Worm (Caenorhabditis elegans): ENCODE results near the gene F36H1.11.

F36H1.11 gene

DNA sequence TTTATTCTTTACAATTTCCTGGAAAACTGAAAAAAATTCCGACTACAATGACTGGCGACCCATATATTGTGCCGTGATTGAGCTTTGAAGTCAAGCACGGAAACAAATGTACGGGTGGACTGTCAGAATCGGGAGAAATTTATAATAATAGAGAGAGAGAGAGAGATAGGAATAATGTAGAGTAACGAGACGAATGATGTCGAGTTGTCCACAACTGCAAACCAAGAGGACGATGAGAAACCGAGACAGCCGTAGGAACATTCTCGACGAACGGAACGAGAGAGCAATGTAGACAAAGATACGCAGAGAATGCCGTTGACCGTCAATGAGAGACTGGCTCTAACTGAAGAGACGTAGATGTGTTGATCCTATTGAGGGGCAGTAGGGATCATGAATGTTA lies 21.4 kb upstream of the F36H1.11 start (continued):
- TF ChIP-seq tbp1 (GFP tag; optimal IDR thresholded peaks at IDR 0.05) (peak; percentile 49), attf-5 (GFP tag; optimal IDR thresholded peaks at IDR 0.05) (peak; percentile 28), lin-35 (GFP tag; optimal IDR thresholded peaks at IDR 0.05) (peak in 1 of 3 experiments; percentile 29), akir-1 (GFP tag; optimal IDR thresholded peaks at IDR 0.05) (no peak), madf-10 (tag; optimal IDR thresholded peaks at IDR 0.05) (peak; percentile 67), chd-7 (tag; optimal IDR thresholded peaks at IDR 0.05) (peak; percentile 42), T07F8.4 (tag; optimal IDR thresholded peaks at IDR 0.05) (no peak), nhr-80 (tag; optimal IDR thresholded peaks at IDR 0.05) (peak; percentile 88), hlh-26 (GFP tag; conservative IDR thresholded peaks at IDR 0.05) (no peak), athp-1 (tag; optimal IDR thresholded peaks at IDR 0.05) (no peak), F52B5.7 (tag; optimal IDR thresholded peaks at IDR 0.05) (no peak), atf-7 (tag; optimal IDR thresholded peaks at IDR 0.05) (peak; percentile 53), ztf-18 (tag; optimal IDR thresholded peaks at IDR 0.05) (peak; percentile 29), egl-18 (GFP tag; IDR thresholded peaks at IDR 0.05) (no peak)

DNA sequence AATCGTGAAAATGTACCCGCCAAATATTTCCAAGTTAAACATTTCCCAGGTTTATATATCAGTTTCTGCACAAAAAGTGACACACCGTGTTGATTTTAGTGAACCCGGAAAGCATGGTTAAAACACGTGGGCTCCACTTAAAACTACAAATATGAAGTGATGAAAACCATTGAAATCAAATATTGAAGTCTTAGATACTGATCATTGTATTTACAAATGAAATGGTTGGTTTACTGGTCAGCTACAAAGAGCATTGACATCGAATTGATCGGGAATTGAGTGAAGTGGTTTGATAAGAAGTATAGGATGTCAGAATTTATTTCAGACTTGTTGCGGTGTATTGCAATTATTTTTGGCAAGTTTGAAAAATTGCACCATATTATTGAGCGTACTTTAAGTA lies 19.6 kb upstream of the F36H1.11 start, which contains the start of gene hrg-5:
Gene hrg-5 (minus strand): TSS at position 17 of the 400 bp plus-strand sequence.
- TF ChIP-seq ztf-6 (GFP tag; IDR thresholded peaks at IDR 0.05) (no peak), nhr-80 (tag; optimal IDR thresholded peaks at IDR 0.05) (peak; percentile 66), nhr-90 (tag; optimal IDR thresholded peaks at IDR 0.05) (no peak)

DNA sequence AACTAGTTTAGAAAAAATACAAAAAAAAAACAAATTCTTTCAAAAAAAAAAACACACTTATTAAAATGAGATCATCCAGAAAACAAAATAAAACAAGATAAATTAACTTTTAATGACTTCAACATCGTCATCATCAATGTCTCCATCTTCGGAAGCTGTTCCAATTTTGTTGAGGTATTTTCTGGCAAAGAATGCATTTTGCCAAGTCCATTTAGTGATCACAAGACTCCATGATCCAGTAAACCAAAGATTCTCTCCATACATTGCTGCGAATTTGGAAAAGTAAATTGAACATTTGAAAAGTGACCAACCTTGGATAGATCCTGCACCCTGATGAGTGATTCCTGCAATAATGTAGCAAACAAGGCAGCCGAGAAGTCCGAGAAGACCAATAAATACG lies 18.9 kb upstream of the F36H1.11 start:
- no peak for TF ChIP-seq B0035.1 (tag; optimal IDR thresholded peaks at IDR 0.05)
- no peak for TF ChIP-seq hrde-1 (tag; optimal IDR thresholded peaks at IDR 0.05; ENCODE audit: borderline replicate concordance)
- no peak for TF ChIP-seq lsy-27 (tag; optimal IDR thresholded peaks at IDR 0.05; ENCODE audit: borderline replicate concordance, insufficient read depth)
- no peak for TF ChIP-seq ets-4 (GFP tag; optimal IDR thresholded peaks at IDR 0.05)
- no peak for TF ChIP-seq athp-1 (tag; optimal IDR thresholded peaks at IDR 0.05)
- no peak for TF ChIP-seq aptf-2 (GFP tag; conservative IDR thresholded peaks at IDR 0.05)
- no peak for TF ChIP-seq B0019.2 (GFP tag; conservative IDR thresholded peaks at IDR 0.05)
- no peak for TF ChIP-seq ztf-28 (GFP tag; IDR thresholded peaks at IDR 0.05)

DNA sequence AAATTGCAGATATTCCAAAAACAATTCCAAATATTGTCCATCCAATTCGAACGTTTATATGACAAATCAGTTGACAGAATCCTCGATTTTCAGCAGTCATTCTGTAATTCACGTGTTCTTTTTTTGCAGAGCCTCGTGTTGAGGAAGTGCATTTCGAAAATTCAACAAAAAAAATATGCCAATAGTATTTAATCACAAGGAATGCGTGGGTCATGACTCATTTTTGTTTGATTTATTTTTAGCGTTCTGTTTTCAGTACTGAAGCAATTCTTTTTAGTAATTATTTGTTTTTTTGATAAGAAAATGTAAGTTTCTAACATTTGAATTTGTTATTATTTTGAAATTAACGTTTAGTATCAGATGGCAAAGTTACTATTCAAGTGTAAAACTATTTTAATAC lies 18.1 kb upstream of the F36H1.11 start, which contains the start of gene hrg-4:
Gene hrg-4 (minus strand): TSS at position 101 of the 400 bp plus-strand sequence.
- TF ChIP-seq rpc-1 (optimal IDR thresholded peaks at IDR 0.05) (no peak), rpc-1 (tag; optimal IDR thresholded peaks at IDR 0.05) (no peak), bed-1 (GFP tag; IDR thresholded peaks at IDR 0.05) (no peak), sea-2 (GFP tag; IDR thresholded peaks at IDR 0.05) (no peak), Y53G8AR.9 (GFP tag; conservative IDR thresholded peaks at IDR 0.05) (no peak), dpff-1 (tag; optimal IDR thresholded peaks at IDR 0.05) (no peak), nfya-1 (tag; optimal IDR thresholded peaks at IDR 0.05; ENCODE audit: borderline replicate concordance, insufficient read depth) (no peak), nfya-2 (GFP tag; IDR thresholded peaks at IDR 0.05) (no peak), gei-17 (GFP tag; optimal IDR thresholded peaks at IDR 0.05) (no peak), xnd-1 (tag; optimal IDR thresholded peaks at IDR 0.05) (no peak), efl-1 (GFP tag; optimal IDR thresholded peaks at IDR 0.05) (no peak), sdz-38 (tag; optimal IDR thresholded peaks at IDR 0.05) (no peak), nhr-80 (tag; optimal IDR thresholded peaks at IDR 0.05) (no peak), lag-1 (GFP tag; IDR thresholded peaks at IDR 0.05) (no peak), madf-3 (GFP tag; IDR thresholded peaks at IDR 0.05) (no peak), zfh-2 (GFP tag; conservative IDR thresholded peaks at IDR 0.05) (no peak), Y79H2A.3 (GFP tag; conservative IDR thresholded peaks at IDR 0.05) (no peak)

All from whole organism, young adult.